Fruit fly (Drosophila melanogaster) whole organism, adult: ENCODE measurements around the gene CG1317.

Source experiments
- CG11617 ChIP-seq: fragments of 200-800 bp; sonication (Bioruptor generic); optimal IDR thresholded peaks from 2 replicates; lab custom pipeline; 2017; ENCODE audit warnings: mild to moderate bottlenecking, missing biosample characterization, missing genetic modification reagents, missing genetic modification characterization
- CG12768 ChIP-seq: fragments of 200-800 bp; sonication (Bioruptor generic); optimal IDR thresholded peaks from 2 replicates; lab custom pipeline; 2017; ENCODE audit warnings: missing biosample characterization, missing genetic modification characterization, mild to moderate bottlenecking, moderate library complexity, missing genetic modification reagents
- CG14711 ChIP-seq: fragments of 200-800 bp; sonication (Bioruptor generic); optimal IDR thresholded peaks from 2 replicates; lab custom pipeline; 2018; ENCODE audit warnings: missing biosample characterization, mild to moderate bottlenecking, missing genetic modification characterization, moderate library complexity
- CG1620 ChIP-seq: fragments of 200-800 bp; sonication (Bioruptor generic); optimal IDR thresholded peaks from 2 replicates; lab custom pipeline; 2016; ENCODE audit warnings: missing biosample characterization, missing genetic modification characterization
- CG33017 ChIP-seq: fragments of 200-800 bp; sonication (Bioruptor generic); optimal IDR thresholded peaks from 2 replicates; lab custom pipeline; 2018; ENCODE audit warnings: missing biosample characterization, mild to moderate bottlenecking, missing genetic modification characterization, moderate library complexity
- CG5204 ChIP-seq: fragments of 200-800 bp; sonication (Bioruptor generic); optimal IDR thresholded peaks from 2 replicates; lab custom pipeline; 2016; ENCODE audit warnings: missing biosample characterization, missing genetic modification characterization
- CG7045 ChIP-seq: fragments of 200-800 bp; sonication (Bioruptor generic); optimal IDR thresholded peaks from 2 replicates; lab custom pipeline; 2017; ENCODE audit warnings: missing biosample characterization, mild to moderate bottlenecking, missing genetic modification characterization
- CG7101 ChIP-seq: fragments of 200-800 bp; sonication (Bioruptor generic); optimal IDR thresholded peaks from 2 replicates; lab custom pipeline; 2018; ENCODE audit warnings: missing biosample characterization, mild to moderate bottlenecking, missing genetic modification characterization, moderate library complexity
- Clk ChIP-seq: fragments of 200-800 bp; sonication (Bioruptor generic); optimal IDR thresholded peaks from 2 replicates; lab custom pipeline; 2017; ENCODE audit warnings: missing biosample characterization, missing genetic modification characterization
- Crg-1 ChIP-seq: fragments of 200-800 bp; sonication (Bioruptor generic); optimal IDR thresholded peaks from 2 replicates; lab custom pipeline; 2016; ENCODE audit warnings: missing biosample characterization, missing genetic modification characterization
- Hr96 ChIP-seq: fragments of 200-800 bp; sonication (Bioruptor generic); optimal IDR thresholded peaks from 2 replicates; lab custom pipeline; 2016; ENCODE audit warnings: missing biosample characterization, missing genetic modification characterization
- Mnt ChIP-seq: fragments of 200-800 bp; sonication (Bioruptor generic); optimal IDR thresholded peaks from 2 replicates; lab custom pipeline; 2016; ENCODE audit warnings: missing biosample characterization, mild to moderate bottlenecking, missing genetic modification characterization
- bab1 ChIP-seq: fragments of 200-800 bp; sonication (Bioruptor generic); optimal IDR thresholded peaks from 3 replicates; lab custom pipeline; 2019; ENCODE audit warnings: missing biosample characterization, mild to moderate bottlenecking, missing genetic modification characterization, moderate library complexity
- cic ChIP-seq: fragments of 200-800 bp; sonication (Bioruptor generic); optimal IDR thresholded peaks from 2 replicates; lab custom pipeline; 2017; ENCODE audit warnings: missing biosample characterization, mild to moderate bottlenecking, missing genetic modification characterization, moderate library complexity
- cnc ChIP-seq, 2 experiments: fragments of >200 bp; optimal IDR thresholded peaks; 2 replicates each; lab custom pipeline; 2017
- kay ChIP-seq: fragments of 200-800 bp; sonication (Bioruptor generic); peaks from one replicate; lab custom pipeline; 2016; ENCODE audit warnings: missing biosample characterization, missing genetic modification characterization, borderline replicate concordance
- ovo ChIP-seq: fragments of 200-800 bp; sonication (Bioruptor generic); optimal IDR thresholded peaks from 2 replicates; lab custom pipeline; 2016; ENCODE audit warnings: missing biosample characterization, missing genetic modification characterization
- pad ChIP-seq: fragments of 200-800 bp; sonication (Bioruptor generic); optimal IDR thresholded peaks from 3 replicates; lab custom pipeline; 2017; ENCODE audit warnings: missing biosample characterization, missing genetic modification characterization, mild to moderate bottlenecking, moderate library complexity, missing genetic modification reagents
- tj ChIP-seq: fragments of 200-800 bp; sonication (Bioruptor generic); optimal IDR thresholded peaks from 3 replicates; lab custom pipeline; 2017; ENCODE audit warnings: missing biosample characterization, mild to moderate bottlenecking, missing genetic modification characterization, moderate library complexity
- toe ChIP-seq: fragments of 200-800 bp; sonication (Bioruptor generic); optimal IDR thresholded peaks from 2 replicates; lab custom pipeline; 2016; ENCODE audit warnings: missing biosample characterization, missing genetic modification characterization

The CG1317 gene

dm6 chr3L:2388683-2389315, 17.1 kb upstream of the CG1317 start, which contains the start of gene Mzt1:
Mzt1 (plus strand) TSS chr3L:2389265.
- no peak for TF ChIP-seq CG1620 (GFP tag; lab: Kevin White, UChicago)
- no peak for TF ChIP-seq CG33017 (tag; lab: Kevin White, UChicago)
- TF ChIP-seq CG5204 (GFP tag; lab: Kevin White, UChicago): no peak
- no peak for TF ChIP-seq cnc (optimal IDR thresholded peaks at IDR 0.05; lab: Kevin White, UChicago)
- no peak for TF ChIP-seq Hr96 (GFP tag; lab: Kevin White, UChicago)
- no peak for TF ChIP-seq kay (GFP tag; lab: Kevin White, UChicago)
- TF ChIP-seq pad (GFP tag; lab: Kevin White, UChicago): no peak
- TF ChIP-seq Crg-1: no peak
- no peak for TF ChIP-seq Clk (GFP tag; lab: Kevin White, UChicago)
- TF ChIP-seq ovo (GFP tag; lab: Kevin White, UChicago): no peak
- no peak for TF ChIP-seq CG11617 (GFP tag; lab: Kevin White, UChicago)
- TF ChIP-seq tj: no peak
- no peak for TF ChIP-seq CG7101
- no peak for TF ChIP-seq CG7045 (GFP tag; lab: Kevin White, UChicago)
- no peak for TF ChIP-seq toe (GFP tag; lab: Kevin White, UChicago)
- TF ChIP-seq bab1 (GFP tag; lab: Kevin White, UChicago): no peak
- no peak for TF ChIP-seq CG14711 (tag; lab: Kevin White, UChicago)

dm6 chr3L:2387816-2388215, 16.1 kb upstream of the CG1317 start:
- TF ChIP-seq CG33017 (tag; lab: Kevin White, UChicago): no peak
- TF ChIP-seq pad (GFP tag; lab: Kevin White, UChicago): no peak
- TF ChIP-seq CG5204 (GFP tag; lab: Kevin White, UChicago): peak; percentile 3
- TF ChIP-seq Crg-1: no peak
- no peak for TF ChIP-seq CG7045 (GFP tag; lab: Kevin White, UChicago)
- no peak for TF ChIP-seq tj
- no peak for TF ChIP-seq Clk (GFP tag; lab: Kevin White, UChicago)
- no peak for TF ChIP-seq Hr96 (GFP tag; lab: Kevin White, UChicago)
- peak; percentile 57 for TF ChIP-seq kay (GFP tag; lab: Kevin White, UChicago)
- peak; percentile 25 for TF ChIP-seq bab1 (GFP tag; lab: Kevin White, UChicago)
- no peak for TF ChIP-seq CG1620 (GFP tag; lab: Kevin White, UChicago)

- TF ChIP-seq Mnt (GFP tag; lab: Kevin White, UChicago) (no peak), toe (GFP tag; lab: Kevin White, UChicago) (no peak), cic (no peak), CG1620 (GFP tag; lab: Kevin White, UChicago) (no peak), Hr96 (GFP tag; lab: Kevin White, UChicago) (no peak), ovo (GFP tag; lab: Kevin White, UChicago) (no peak), CG33017 (tag; lab: Kevin White, UChicago) (no peak), CG12768 (GFP tag; lab: Kevin White, UChicago) (no peak), CG7045 (GFP tag; lab: Kevin White, UChicago) (no peak)
Measured at dm6 chr3L:2386433-2386832, 14.7 kb upstream of the CG1317 start.

dm6 chr3L:2385325-2386007, 13.7 kb upstream of the CG1317 start:
- TF ChIP-seq CG1620 (GFP tag; lab: Kevin White, UChicago) (no peak), ovo (GFP tag; lab: Kevin White, UChicago) (no peak), cnc (optimal IDR thresholded peaks at IDR 0.05; lab: Kevin White, UChicago) (no peak), Crg-1 (no peak)

- TF ChIP-seq toe (GFP tag; lab: Kevin White, UChicago): no peak
- no peak for TF ChIP-seq Clk (GFP tag; lab: Kevin White, UChicago)
- no peak for TF ChIP-seq bab1 (GFP tag; lab: Kevin White, UChicago)
- TF ChIP-seq cic: no peak
- no peak for TF ChIP-seq Hr96 (GFP tag; lab: Kevin White, UChicago)
Measured at dm6 chr3L:2379472-2379871, 7.7 kb upstream of the CG1317 start.

dm6 chr3L:2378549-2378948, 6.8 kb upstream of the CG1317 start:
- no peak for TF ChIP-seq Clk (GFP tag; lab: Kevin White, UChicago)
- no peak for TF ChIP-seq CG7101
- no peak for TF ChIP-seq CG14711 (tag; lab: Kevin White, UChicago)
- TF ChIP-seq bab1 (GFP tag; lab: Kevin White, UChicago): no peak
- TF ChIP-seq cic: no peak
- no peak for TF ChIP-seq CG33017 (tag; lab: Kevin White, UChicago)
- TF ChIP-seq CG7045 (GFP tag; lab: Kevin White, UChicago): no peak
- TF ChIP-seq Hr96 (GFP tag; lab: Kevin White, UChicago): no peak
- TF ChIP-seq pad (GFP tag; lab: Kevin White, UChicago): no peak
- TF ChIP-seq toe (GFP tag; lab: Kevin White, UChicago): no peak
- no peak for TF ChIP-seq CG11617 (GFP tag; lab: Kevin White, UChicago)
- TF ChIP-seq Mnt (GFP tag; lab: Kevin White, UChicago): no peak
- TF ChIP-seq tj: no peak
- TF ChIP-seq CG1620 (GFP tag; lab: Kevin White, UChicago): no peak
- no peak for TF ChIP-seq ovo (GFP tag; lab: Kevin White, UChicago)
- no peak for TF ChIP-seq CG12768 (GFP tag; lab: Kevin White, UChicago)
- TF ChIP-seq CG5204 (GFP tag; lab: Kevin White, UChicago): no peak
- TF ChIP-seq Crg-1: no peak
